2 worm cellular contexts compared by ENCODE assay signal in the genomic region with DNA sequence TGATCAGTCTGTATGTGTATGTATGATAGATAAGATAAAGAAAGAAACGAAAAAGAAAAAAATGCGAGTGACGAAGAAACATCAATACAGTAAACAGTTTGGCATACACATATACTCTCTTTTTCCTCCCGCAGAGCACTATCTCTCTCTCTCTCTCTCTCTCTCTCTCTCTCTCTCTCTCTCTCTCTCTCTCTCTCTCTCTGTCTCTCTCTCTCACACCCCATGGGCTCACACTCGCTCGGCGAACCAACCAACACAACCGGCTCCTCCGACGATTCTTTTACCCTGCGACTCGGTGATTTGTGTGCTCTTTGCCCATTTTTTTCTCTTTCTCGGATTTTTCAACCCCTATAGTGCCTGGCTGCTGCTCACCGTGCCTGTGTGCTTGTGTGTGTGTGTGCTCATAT.
TF ChIP-seq lines count a peak whose summit lies in the region.

No protein-coding gene starts in this region.

TF ChIP-seq in whole organism, L4 larva, 104 proteins besides CTCF, POLR2A, EP300 and RAD21 (continued from another document and continues in another):
- TF ChIP-seq nhr-41 (GFP tag; IDR thresholded peaks at IDR 0.05; lab: Robert Waterston, UW) (no peak), dmd-6 (GFP tag; IDR thresholded peaks at IDR 0.05; lab: Robert Waterston, UW) (peak; percentile 68), ceh-82 (tag; optimal IDR thresholded peaks at IDR 0.05; lab: Kevin White, UChicago) (no peak), snpc-4 (tag; optimal IDR thresholded peaks at IDR 0.05; lab: Kevin White, UChicago) (no peak), daf-16 (GFP tag; optimal IDR thresholded peaks at IDR 0.05; lab: Kevin White, UChicago) (no peak), daf-16 (tag; optimal IDR thresholded peaks at IDR 0.05; lab: Kevin White, UChicago) (peak; percentile 92), egl-27 (tag; optimal IDR thresholded peaks at IDR 0.05; lab: Kevin White, UChicago) (no peak), hmg-1.1 (GFP tag; IDR thresholded peaks at IDR 0.05; lab: Robert Waterston, UW) (no peak), ceh-44 (GFP tag; IDR thresholded peaks at IDR 0.05; lab: Robert Waterston, UW) (no peak), nhr-237 (tag; optimal IDR thresholded peaks at IDR 0.05; lab: Kevin White, UChicago) (no peak), zfp-2 (tag; optimal IDR thresholded peaks at IDR 0.05; lab: Kevin White, UChicago) (no peak), nhr-11 (tag; optimal IDR thresholded peaks at IDR 0.05; lab: Kevin White, UChicago) (peak; percentile 4), tag-97 (GFP tag; IDR thresholded peaks at IDR 0.05; lab: Robert Waterston, UW) (no peak), fos-1 (tag; optimal IDR thresholded peaks at IDR 0.05; lab: Kevin White, UChicago) (no peak), skn-1 (tag; optimal IDR thresholded peaks at IDR 0.05; lab: Kevin White, UChicago) (no peak), T20F7.1 (GFP tag; optimal IDR thresholded peaks at IDR 0.05; lab: Kevin White, UChicago) (no peak), F10B5.3 (tag; optimal IDR thresholded peaks at IDR 0.05; lab: Kevin White, UChicago) (no peak), nhr-28 (tag; optimal IDR thresholded peaks at IDR 0.05; lab: Kevin White, UChicago) (peak; percentile 37), daf-19 (GFP tag; conservative IDR thresholded peaks at IDR 0.05; lab: Robert Waterston, UW) (no peak), nhr-6 (tag; optimal IDR thresholded peaks at IDR 0.05; lab: Kevin White, UChicago) (no peak), zag-1 (tag; optimal IDR thresholded peaks at IDR 0.05; lab: Kevin White, UChicago) (no peak), hif-1 (tag; optimal IDR thresholded peaks at IDR 0.05; lab: Kevin White, UChicago) (no peak), ctbp-1 (GFP tag; IDR thresholded peaks at IDR 0.05; lab: Robert Waterston, UW) (no peak), vab-7 (GFP tag; IDR thresholded peaks at IDR 0.05; lab: Robert Waterston, UW) (no peak), zip-11 (GFP tag; IDR thresholded peaks at IDR 0.05; lab: Robert Waterston, UW) (no peak), mxl-3 (GFP tag; optimal IDR thresholded peaks at IDR 0.05; lab: Kevin White, UChicago) (peak; percentile 18), F44E2.7 (GFP tag; IDR thresholded peaks at IDR 0.05; lab: Robert Waterston, UW) (no peak), snpc-1.2 (GFP tag; IDR thresholded peaks at IDR 0.05; lab: Robert Waterston, UW) (no peak), pha-4 (GFP tag; IDR thresholded peaks at IDR 0.05; lab: Robert Waterston, UW) (peak; percentile 93), pha-4 (tag; optimal IDR thresholded peaks at IDR 0.05; lab: Kevin White, UChicago) (peak; percentile 55), nhr-102 (tag; optimal IDR thresholded peaks at IDR 0.05; lab: Kevin White, UChicago) (no peak), Y48G9A.11 (GFP tag; IDR thresholded peaks at IDR 0.05; lab: Robert Waterston, UW) (no peak), F37D6.2 (tag; optimal IDR thresholded peaks at IDR 0.05; lab: Kevin White, UChicago) (no peak), saeg-2 (GFP tag; IDR thresholded peaks at IDR 0.05; lab: Robert Waterston, UW) (no peak), sdz-12 (GFP tag; optimal IDR thresholded peaks at IDR 0.05; lab: Kevin White, UChicago) (no peak), aly-2 (tag; optimal IDR thresholded peaks at IDR 0.05; lab: Kevin White, UChicago) (no peak), nhr-48 (tag; optimal IDR thresholded peaks at IDR 0.05; lab: Kevin White, UChicago) (peak; percentile 20), ZK337.2 (GFP tag; IDR thresholded peaks at IDR 0.05; lab: Robert Waterston, UW) (no peak), hlh-30 (tag; optimal IDR thresholded peaks at IDR 0.05; lab: Kevin White, UChicago; ENCODE audit: insufficient read depth) (no peak), unc-130 (GFP tag; optimal IDR thresholded peaks at IDR 0.05; lab: Kevin White, UChicago) (no peak), mdt-29 (GFP tag; IDR thresholded peaks at IDR 0.05; lab: Robert Waterston, UW) (no peak), ztf-7 (tag; optimal IDR thresholded peaks at IDR 0.05; lab: Kevin White, UChicago) (no peak), lin-1 (GFP tag; IDR thresholded peaks at IDR 0.05; lab: Robert Waterston, UW) (no peak), nhr-10 (tag; optimal IDR thresholded peaks at IDR 0.05; lab: Kevin White, UChicago) (peak; percentile 25), ceh-32 (tag; optimal IDR thresholded peaks at IDR 0.05; lab: Kevin White, UChicago; ENCODE audit: poor library complexity) (no peak), set-16 (GFP tag; IDR thresholded peaks at IDR 0.05; lab: Robert Waterston, UW) (peak; percentile 87), lin-13 (GFP tag; optimal IDR thresholded peaks at IDR 0.05; lab: Kevin White, UChicago) (peak; percentile 8), nhr-76 (tag; optimal IDR thresholded peaks at IDR 0.05; lab: Kevin White, UChicago) (no peak), lin-38 (GFP tag; IDR thresholded peaks at IDR 0.05; lab: Robert Waterston, UW) (peak; percentile 50), egl-43 (GFP tag; IDR thresholded peaks at IDR 0.05; lab: Robert Waterston, UW) (no peak), jun-1 (tag; optimal IDR thresholded peaks at IDR 0.05; lab: Kevin White, UChicago) (no peak), tra-1 (GFP tag; IDR thresholded peaks at IDR 0.05; lab: Robert Waterston, UW) (no peak), Y75B8A.6 (GFP tag; IDR thresholded peaks at IDR 0.05; lab: Robert Waterston, UW) (no peak), ceh-62 (tag; optimal IDR thresholded peaks at IDR 0.05; lab: Kevin White, UChicago) (no peak), duxl-1 (tag; optimal IDR thresholded peaks at IDR 0.05; lab: Kevin White, UChicago; ENCODE audit: poor library complexity) (no peak), lim-7 (GFP tag; IDR thresholded peaks at IDR 0.05; lab: Robert Waterston, UW) (no peak), fkh-10 (GFP tag; optimal IDR thresholded peaks at IDR 0.05; lab: Kevin White, UChicago) (no peak), lsy-2 (tag; optimal IDR thresholded peaks at IDR 0.05; lab: Kevin White, UChicago) (peak in 1 of 2 experiments; percentile 53), Y105C5A.15 (GFP tag; IDR thresholded peaks at IDR 0.05; lab: Robert Waterston, UW) (no peak), hlh-11 (tag; optimal IDR thresholded peaks at IDR 0.05; lab: Kevin White, UChicago) (peak; percentile 89), dmd-9 (GFP tag; IDR thresholded peaks at IDR 0.05; lab: Robert Waterston, UW) (no peak), spr-1 (tag; optimal IDR thresholded peaks at IDR 0.05; lab: Kevin White, UChicago) (no peak), mes-2 (tag; optimal IDR thresholded peaks at IDR 0.05; lab: Kevin White, UChicago; ENCODE audit: poor library complexity, severe bottlenecking) (no peak), ama-1 (optimal IDR thresholded peaks at IDR 0.05; lab: Kevin White, UChicago) (no peak), T26A8.4 (GFP tag; IDR thresholded peaks at IDR 0.05; lab: Robert Waterston, UW) (peak; percentile 23; the same call in 1 of the 2 replicates), daf-8 (GFP tag; IDR thresholded peaks at IDR 0.05; lab: Robert Waterston, UW) (no peak), spr-3 (GFP tag; optimal IDR thresholded peaks at IDR 0.05; lab: Kevin White, UChicago) (no peak)

TF ChIP-seq in whole organism, late embryonic, 69 proteins besides CTCF, POLR2A, EP300 and RAD21 (continued from another document):
- peak; percentile 5 for TF ChIP-seq C38D4.7 (GFP tag; optimal IDR thresholded peaks at IDR 0.05; lab: Kevin White, UChicago)
- TF ChIP-seq tbx-7 (tag; optimal IDR thresholded peaks at IDR 0.05; lab: Kevin White, UChicago) = no peak
- no peak for TF ChIP-seq elt-4 (tag; optimal IDR thresholded peaks at IDR 0.05; lab: Kevin White, UChicago)
- TF ChIP-seq K09A11.1 (tag; optimal IDR thresholded peaks at IDR 0.05; lab: Kevin White, UChicago; ENCODE audit: insufficient read depth) = peak; percentile 4
- TF ChIP-seq sdc-2 (tag; optimal IDR thresholded peaks at IDR 0.05; lab: Kevin White, UChicago) = no peak
- no peak for TF ChIP-seq C08G9.2 (tag; optimal IDR thresholded peaks at IDR 0.05; lab: Kevin White, UChicago)
- no peak for TF ChIP-seq rnt-1 (tag; optimal IDR thresholded peaks at IDR 0.05; lab: Kevin White, UChicago)
- no peak for TF ChIP-seq ceh-2 (tag; optimal IDR thresholded peaks at IDR 0.05; lab: Kevin White, UChicago)
- no peak for TF ChIP-seq ttx-3 (tag; optimal IDR thresholded peaks at IDR 0.05; lab: Kevin White, UChicago)
- TF ChIP-seq hlh-6 (tag; optimal IDR thresholded peaks at IDR 0.05; lab: Kevin White, UChicago) = no peak
- TF ChIP-seq Y22D7AL.16 (tag; optimal IDR thresholded peaks at IDR 0.05; lab: Kevin White, UChicago) = no peak
- TF ChIP-seq nhr-11 (tag; optimal IDR thresholded peaks at IDR 0.05; lab: Kevin White, UChicago) = no peak
- peak; percentile 65 for TF ChIP-seq ceh-18 (tag; optimal IDR thresholded peaks at IDR 0.05; lab: Kevin White, UChicago)
- no peak for TF ChIP-seq che-1 (tag; optimal IDR thresholded peaks at IDR 0.05; lab: Kevin White, UChicago)
- no peak for TF ChIP-seq pha-4 (tag; optimal IDR thresholded peaks at IDR 0.05; lab: Kevin White, UChicago)
- TF ChIP-seq sox-4 (tag; optimal IDR thresholded peaks at IDR 0.05; lab: Kevin White, UChicago) = no peak
- no peak for TF ChIP-seq ama-1 (optimal IDR thresholded peaks at IDR 0.05; lab: Kevin White, UChicago)
- no peak for TF ChIP-seq pax-1 (tag; optimal IDR thresholded peaks at IDR 0.05; lab: Kevin White, UChicago)
TF ChIP-seq in whole organism, late embryonic: peak in this region for 9.
